Worm (Caenorhabditis elegans) whole organism, L4 larva: ENCODE data around the gene grl-2.

Source experiments
- attf-4 ChIP-seq: sonication (generic microtip); optimal IDR thresholded peaks from 3 replicates; lab custom pipeline; 2017; ENCODE audit warnings: missing biosample characterization, missing genetic modification characterization
- ceh-62 ChIP-seq: sonication (generic microtip); optimal IDR thresholded peaks from 2 replicates; lab custom pipeline; 2017; ENCODE audit warnings: missing biosample characterization, missing genetic modification characterization
- daf-8 ChIP-seq: fragments of 200-800 bp; sonication (Bioruptor generic); IDR thresholded peaks from 2 replicates; pipeline ENCODE4 v1.3.6; 2022; ENCODE audit warnings: missing genetic modification characterization, missing compliant biosample characterization
- dmd-8 ChIP-seq: fragments of 200-800 bp; sonication (Bioruptor generic); IDR thresholded peaks from 2 replicates; pipeline ENCODE4 v1.3.6; 2022; ENCODE audit warnings: missing genetic modification characterization, missing compliant biosample characterization
- dpl-1 ChIP-seq: fragments of 150-350 bp; optimal IDR thresholded peaks from 2 replicates; lab custom pipeline; 2014; ENCODE audit warnings: missing biosample characterization, missing genetic modification reagents, missing genetic modification characterization
- fos-1 ChIP-seq: fragments of 150-350 bp; optimal IDR thresholded peaks from 2 replicates; lab custom pipeline; 2014; ENCODE audit warnings: missing biosample characterization, missing genetic modification characterization
- hlh-30 ChIP-seq: sonication (generic microtip); optimal IDR thresholded peaks from 2 replicates; lab custom pipeline; 2017; ENCODE audit warnings: antibody characterized with exemption, mild to moderate bottlenecking, missing genetic modification characterization, missing compliant biosample characterization; ENCODE audit not compliant: insufficient read depth
- madf-9 ChIP-seq: fragments of 200-800 bp; sonication (Bioruptor generic); conservative IDR thresholded peaks from 2 replicates; pipeline ENCODE4 v1.3.6; 2022; ENCODE audit warnings: missing genetic modification reagents, missing genetic modification characterization, missing compliant biosample characterization
- pqm-1 ChIP-seq: sonication (generic microtip); optimal IDR thresholded peaks from 2 replicates; lab custom pipeline; 2017; ENCODE audit warnings: missing biosample characterization, missing genetic modification characterization
- unc-130 ChIP-seq: sonication (generic microtip); optimal IDR thresholded peaks from 2 replicates; lab custom pipeline; 2016; ENCODE audit warnings: missing genetic modification reagents, missing genetic modification characterization, missing compliant biosample characterization
- unc-39 ChIP-seq: sonication (generic microtip); optimal IDR thresholded peaks from 2 replicates; lab custom pipeline; 2017; ENCODE audit warnings: missing biosample characterization, missing genetic modification characterization

- peak; percentile 15 for TF ChIP-seq hlh-30 (tag; lab: Kevin White, UChicago)
- no peak for TF ChIP-seq ceh-62 (tag; lab: Kevin White, UChicago)
- TF ChIP-seq pqm-1: peak; percentile 98
- TF ChIP-seq fos-1 (tag; lab: Kevin White, UChicago): no peak
- no peak for TF ChIP-seq daf-8 (GFP tag; lab: Robert Waterston, UW)
- no peak for TF ChIP-seq dmd-8 (GFP tag; lab: Robert Waterston, UW)
- no peak for TF ChIP-seq dpl-1 (GFP tag; lab: Kevin White, UChicago)
- no peak for TF ChIP-seq unc-130 (GFP tag; lab: Kevin White, UChicago)
- TF ChIP-seq madf-9 (GFP tag; lab: Robert Waterston, UW): no peak
- TF ChIP-seq unc-39: no peak
- TF ChIP-seq attf-4 (tag; lab: Kevin White, UChicago): no peak
These were observed 9.9 kb upstream of the grl-2 start, which contains the start of gene T16G1.7 for ce11 chrV:12934976-12935375.
